Worm (Caenorhabditis elegans) whole organism, L1 larva: ENCODE measurements around the gene ruvb-1.

Source experiments
- C04F5.9 ChIP-seq: sonication (generic microtip); optimal IDR thresholded peaks from 2 replicates; lab custom pipeline; 2016; ENCODE audit warnings: missing genetic modification characterization, missing compliant biosample characterization
- C16A3.4 ChIP-seq: fragments of 150-350 bp; optimal IDR thresholded peaks from 2 replicates; lab custom pipeline; 2014; ENCODE audit warnings: missing biosample characterization, missing genetic modification characterization
- C34B4.2 ChIP-seq: sonication (generic microtip); optimal IDR thresholded peaks from 2 replicates; lab custom pipeline; 2017; ENCODE audit warnings: mild to moderate bottlenecking, missing genetic modification characterization, missing compliant biosample characterization
- F16B12.6 ChIP-seq: fragments of 150-350 bp; optimal IDR thresholded peaks from 2 replicates; lab custom pipeline; 2014; ENCODE audit warnings: missing biosample characterization, missing genetic modification characterization
- Y116A8C.19 ChIP-seq: sonication (generic microtip); optimal IDR thresholded peaks from 2 replicates; lab custom pipeline; 2016; ENCODE audit warnings: missing compliant biosample characterization, missing genetic modification characterization, borderline replicate concordance
- aha-1 ChIP-seq: fragments of 150-350 bp; optimal IDR thresholded peaks from 2 replicates; lab custom pipeline; 2014; ENCODE audit warnings: missing biosample characterization, missing genetic modification characterization
- alr-1 ChIP-seq: fragments of 200-800 bp; sonication (Bioruptor generic); optimal IDR thresholded peaks from 2 replicates; lab custom pipeline; 2018; ENCODE audit warnings: borderline replicate concordance, mild to moderate bottlenecking, missing genetic modification characterization, missing compliant biosample characterization
- aly-2 ChIP-seq: fragments of 150-350 bp; optimal IDR thresholded peaks from 2 replicates; lab custom pipeline; 2014; ENCODE audit warnings: missing biosample characterization, missing genetic modification characterization
- ama-1 ChIP-seq: fragments of 150-350 bp; optimal IDR thresholded peaks from 2 replicates; lab custom pipeline; 2014
- blmp-1 ChIP-seq: fragments of 150-350 bp; optimal IDR thresholded peaks from 2 replicates; lab custom pipeline; 2014; ENCODE audit warnings: missing biosample characterization, missing genetic modification characterization
- ceh-63 ChIP-seq: fragments of 200-800 bp; sonication (Bioruptor generic); optimal IDR thresholded peaks from 2 replicates; lab custom pipeline; 2018; ENCODE audit warnings: mild to moderate bottlenecking, missing genetic modification characterization, missing compliant biosample characterization
- ceh-8 ChIP-seq: fragments of 200-800 bp; sonication (Bioruptor generic); optimal IDR thresholded peaks from 2 replicates; lab custom pipeline; 2018; ENCODE audit warnings: mild to moderate bottlenecking, missing genetic modification characterization, moderate library complexity, missing compliant biosample characterization
- ceh-88 ChIP-seq: fragments of 200-800 bp; sonication (Bioruptor generic); IDR thresholded peaks from 2 replicates; pipeline ENCODE4 v1.3.6; 2022; ENCODE audit warnings: missing genetic modification characterization, missing compliant biosample characterization
- ces-1 ChIP-seq: fragments of 150-350 bp; optimal IDR thresholded peaks from 2 replicates; lab custom pipeline; 2014; ENCODE audit warnings: missing biosample characterization, missing genetic modification reagents, missing genetic modification characterization
- dsc-1 ChIP-seq: sonication (generic microtip); optimal IDR thresholded peaks from 2 replicates; lab custom pipeline; 2016; ENCODE audit warnings: mild to moderate bottlenecking, missing genetic modification characterization, missing compliant biosample characterization
- efl-1 ChIP-seq, 4 experiments: fragments of 150-350 bp; optimal IDR thresholded peaks in 3 of 4; peaks in 1 of 4; 1 replicate in 1 of 4; 2 replicates in 3 of 4; lab custom pipeline; 2014; ENCODE audit warnings: missing biosample characterization in 2 of 4, missing genetic modification characterization in 2 of 4, missing genetic modification reagents in 2 of 4
- efl-3 ChIP-seq: fragments of 200-800 bp; sonication (Bioruptor generic); optimal IDR thresholded peaks from 2 replicates; lab custom pipeline; 2018; ENCODE audit warnings: mild to moderate bottlenecking, missing genetic modification characterization, missing compliant biosample characterization
- egl-13 ChIP-seq: sonication (generic microtip); optimal IDR thresholded peaks from 2 replicates; lab custom pipeline; 2016; ENCODE audit warnings: missing genotype, missing genetic modification reagents, missing genetic modification characterization, missing compliant biosample characterization
- egl-27 ChIP-seq, 2 experiments: fragments of 150-350 bp in 1 of 2; sonication (generic microtip); optimal IDR thresholded peaks; 3 replicates each; lab custom pipeline; 2017 to 2018; ENCODE audit warnings: missing biosample characterization in 2 of 2, missing genetic modification characterization in 2 of 2, missing genetic modification reagents in 2 of 2
- elt-2 ChIP-seq: sonication (generic microtip); optimal IDR thresholded peaks from 2 replicates; lab custom pipeline; 2016; ENCODE audit warnings: missing genetic modification characterization, mild to moderate bottlenecking, inconsistent platforms, missing compliant biosample characterization, missing genetic modification reagents
- elt-3 ChIP-seq, 6 experiments: fragments of 150-350 bp in 1 of 6; sonication (generic microtip); optimal IDR thresholded peaks; 2 replicates each; lab custom pipeline; 2017 to 2018; ENCODE audit warnings: missing biosample characterization in 6 of 6, missing genetic modification characterization in 6 of 6, inconsistent platforms in 1 of 6
- fkh-4 ChIP-seq: sonication (generic microtip); optimal IDR thresholded peaks from 2 replicates; lab custom pipeline; 2016; ENCODE audit warnings: missing compliant biosample characterization, missing genetic modification characterization, borderline replicate concordance
- hlh-17 ChIP-seq: fragments of 200-800 bp; sonication (Bioruptor generic); optimal IDR thresholded peaks from 2 replicates; lab custom pipeline; 2018; ENCODE audit warnings: missing genetic modification characterization, mild to moderate bottlenecking, missing compliant biosample characterization, moderate library complexity, borderline replicate concordance
- hpl-2 ChIP-seq: fragments of 150-350 bp; optimal IDR thresholded peaks from 2 replicates; lab custom pipeline; 2014; ENCODE audit warnings: missing biosample characterization, missing genetic modification reagents, missing genetic modification characterization
- irx-1 ChIP-seq: sonication (generic microtip); optimal IDR thresholded peaks from 2 replicates; lab custom pipeline; 2016; ENCODE audit warnings: missing genetic modification characterization, missing compliant biosample characterization
- jun-1 ChIP-seq: fragments of 150-350 bp; optimal IDR thresholded peaks from 2 replicates; lab custom pipeline; 2014; ENCODE audit warnings: missing biosample characterization, missing genetic modification reagents, missing genetic modification characterization
- lin-14 ChIP-seq: fragments of 200-800 bp; sonication (Bioruptor generic); optimal IDR thresholded peaks from 2 replicates; lab custom pipeline; 2018; ENCODE audit warnings: mild to moderate bottlenecking, missing genetic modification characterization, moderate library complexity, missing compliant biosample characterization
- lin-15B ChIP-seq: fragments of 150-350 bp; sonication (generic microtip); optimal IDR thresholded peaks from 3 replicates; lab custom pipeline; 2014; ENCODE audit warnings: missing biosample characterization, missing genetic modification characterization
- lir-3 ChIP-seq: sonication (generic microtip); optimal IDR thresholded peaks from 2 replicates; lab custom pipeline; 2016; ENCODE audit warnings: mild to moderate bottlenecking, missing genetic modification characterization, moderate library complexity, missing compliant biosample characterization; ENCODE audit not compliant: poor library complexity
- mab-9 ChIP-seq: fragments of 200-800 bp; sonication (Bioruptor generic); IDR thresholded peaks from 2 replicates; pipeline ENCODE4 v1.3.6; 2022; ENCODE audit warnings: missing genetic modification reagents, missing genetic modification characterization, missing compliant biosample characterization
- mef-2 ChIP-seq: fragments of 150-350 bp; optimal IDR thresholded peaks from 2 replicates; lab custom pipeline; 2014; ENCODE audit warnings: missing biosample characterization, missing genetic modification characterization
- nhr-11 ChIP-seq: fragments of 150-350 bp; optimal IDR thresholded peaks from 2 replicates; lab custom pipeline; 2014; ENCODE audit warnings: missing biosample characterization, missing genetic modification characterization
- nhr-19 ChIP-seq: fragments of 200-800 bp; sonication (Bioruptor generic); conservative IDR thresholded peaks from 2 replicates; pipeline ENCODE4 v1.3.6; 2022; ENCODE audit warnings: missing genetic modification characterization, missing compliant biosample characterization
- nhr-237 ChIP-seq: fragments of 150-350 bp; optimal IDR thresholded peaks from 2 replicates; lab custom pipeline; 2014; ENCODE audit warnings: missing biosample characterization, missing genetic modification characterization
- nhr-28 ChIP-seq: fragments of 150-350 bp; optimal IDR thresholded peaks from 2 replicates; lab custom pipeline; 2014; ENCODE audit warnings: missing biosample characterization, missing genetic modification characterization
- nhr-71 ChIP-seq: sonication (generic microtip); optimal IDR thresholded peaks from 2 replicates; lab custom pipeline; 2016; ENCODE audit warnings: mild to moderate bottlenecking, missing genetic modification characterization, moderate library complexity, missing compliant biosample characterization
- nhr-76 ChIP-seq: sonication (generic microtip); optimal IDR thresholded peaks from 2 replicates; lab custom pipeline; 2017; ENCODE audit warnings: missing biosample characterization, missing genetic modification characterization
- nhr-84 ChIP-seq: sonication (generic microtip); optimal IDR thresholded peaks from 2 replicates; lab custom pipeline; 2017; ENCODE audit warnings: missing biosample characterization, missing genetic modification characterization
- nhr-85 ChIP-seq: sonication (generic microtip); peaks from one replicate; lab custom pipeline; 2016; ENCODE audit warnings: missing genetic modification characterization, inconsistent platforms, missing compliant biosample characterization
- pax-3 ChIP-seq: fragments of 200-800 bp; sonication (Bioruptor generic); optimal IDR thresholded peaks from 2 replicates; lab custom pipeline; 2018; ENCODE audit warnings: mild to moderate bottlenecking, missing genetic modification characterization, moderate library complexity, missing compliant biosample characterization
- skn-1 ChIP-seq: fragments of 150-350 bp; optimal IDR thresholded peaks from 2 replicates; lab custom pipeline; 2014; ENCODE audit warnings: missing biosample characterization, missing genetic modification characterization
- snpc-4 ChIP-seq: fragments of 150-350 bp; optimal IDR thresholded peaks from 2 replicates; lab custom pipeline; 2014; ENCODE audit warnings: missing biosample characterization, missing genetic modification characterization
- sptf-1 ChIP-seq: fragments of 150-350 bp; optimal IDR thresholded peaks from 2 replicates; lab custom pipeline; 2014; ENCODE audit warnings: missing biosample characterization, missing genetic modification characterization
- sup-37 ChIP-seq: fragments of 200-800 bp; sonication (Bioruptor generic); optimal IDR thresholded peaks from 2 replicates; lab custom pipeline; 2018; ENCODE audit warnings: mild to moderate bottlenecking, missing genetic modification characterization, missing compliant biosample characterization
- swsn-7 ChIP-seq: sonication (generic microtip); optimal IDR thresholded peaks from 2 replicates; lab custom pipeline; 2016; ENCODE audit warnings: missing genetic modification characterization, missing compliant biosample characterization
- tlp-1 ChIP-seq: fragments of 150-350 bp; optimal IDR thresholded peaks from 2 replicates; lab custom pipeline; 2014; ENCODE audit warnings: missing biosample characterization, missing genetic modification characterization
- unc-130 ChIP-seq: fragments of 150-350 bp; optimal IDR thresholded peaks from 2 replicates; lab custom pipeline; 2017; ENCODE audit warnings: missing biosample characterization, missing genetic modification characterization, inconsistent platforms
- vab-15 ChIP-seq: sonication (generic microtip); optimal IDR thresholded peaks from 2 replicates; lab custom pipeline; 2017; ENCODE audit warnings: missing genotype, mild to moderate bottlenecking, missing genetic modification characterization, missing compliant biosample characterization
- xbp-1 ChIP-seq: sonication (generic microtip); optimal IDR thresholded peaks from 2 replicates; lab custom pipeline; 2016; ENCODE audit warnings: missing genetic modification characterization, missing compliant biosample characterization
- zip-4 ChIP-seq: fragments of 200-800 bp; sonication (Bioruptor generic); optimal IDR thresholded peaks from 2 replicates; lab custom pipeline; 2018; ENCODE audit warnings: mild to moderate bottlenecking, missing genetic modification characterization, moderate library complexity, missing compliant biosample characterization
- ztf-4 ChIP-seq: fragments of 150-350 bp; optimal IDR thresholded peaks from 2 replicates; lab custom pipeline; 2014; ENCODE audit warnings: missing biosample characterization, missing genetic modification characterization

The ruvb-1 gene

ce11 chrV:10003315-10003969 is 22.8 kb upstream of the ruvb-1 start (continued):
- peak; percentile 49 for TF ChIP-seq skn-1 (tag; lab: Kevin White, UChicago)
- peak; percentile 39 for TF ChIP-seq elt-2
- peak; percentile 73 for TF ChIP-seq nhr-71 (tag; lab: Kevin White, UChicago)
- no peak for TF ChIP-seq efl-3 (GFP tag; lab: Kevin White, UChicago)
- no peak for TF ChIP-seq ceh-88 (GFP tag; lab: Robert Waterston, UW)
- peak; percentile 56 for TF ChIP-seq xbp-1 (tag; lab: Kevin White, UChicago)
- TF ChIP-seq mef-2 (tag; lab: Kevin White, UChicago): no peak
- no peak for TF ChIP-seq ceh-63 (GFP tag; lab: Kevin White, UChicago)
- TF ChIP-seq lin-15B (tag; lab: Kevin White, UChicago): peak; percentile 50
- no peak for TF ChIP-seq aly-2
- peak; percentile 48 for TF ChIP-seq nhr-19
- TF ChIP-seq nhr-11 (tag; lab: Kevin White, UChicago): no peak
- peak; percentile 48 for TF ChIP-seq unc-130 (tag; lab: Kevin White, UChicago)
- no peak for TF ChIP-seq egl-27 (tag; optimal IDR thresholded peaks at IDR 0.05; lab: Kevin White, UChicago)
- no peak for TF ChIP-seq nhr-28 (tag; lab: Kevin White, UChicago)
- no peak for TF ChIP-seq nhr-76 (tag; lab: Kevin White, UChicago)
- TF ChIP-seq elt-3 (tag; optimal IDR thresholded peaks at IDR 0.05; lab: Kevin White, UChicago): peak in 1 of 6 experiments; percentile 11
- peak; percentile 83 for TF ChIP-seq C16A3.4 (tag; lab: Kevin White, UChicago)
- TF ChIP-seq ztf-4 (tag; lab: Kevin White, UChicago): no peak
- no peak for TF ChIP-seq mab-9
- TF ChIP-seq egl-13 (tag; lab: Kevin White, UChicago): no peak
- no peak for TF ChIP-seq aha-1 (tag; lab: Kevin White, UChicago)
- no peak for TF ChIP-seq nhr-237
- peak; percentile 68 to 70 for TF ChIP-seq efl-1 (optimal IDR thresholded peaks at IDR 0.05; lab: Kevin White, UChicago)
- peak in 1 of 2 experiments; percentile 44 for TF ChIP-seq efl-1 (GFP tag; optimal IDR thresholded peaks at IDR 0.05 in 1 of 2; lab: Kevin White, UChicago)
- TF ChIP-seq dsc-1 (tag; lab: Kevin White, UChicago): peak; percentile 40
- TF ChIP-seq hlh-17 (GFP tag; lab: Kevin White, UChicago): no peak
- no peak for TF ChIP-seq irx-1
- no peak for TF ChIP-seq ama-1 (lab: Kevin White, UChicago)
- no peak for TF ChIP-seq zip-4 (GFP tag; lab: Kevin White, UChicago)
- peak; percentile 70 for TF ChIP-seq blmp-1 (tag; lab: Kevin White, UChicago)
- no peak for TF ChIP-seq pax-3 (tag; lab: Kevin White, UChicago)
- TF ChIP-seq Y116A8C.19: no peak
- peak; percentile 33 for TF ChIP-seq nhr-85 (tag; lab: Kevin White, UChicago)
- TF ChIP-seq alr-1 (tag; lab: Kevin White, UChicago): no peak
- TF ChIP-seq tlp-1 (tag; lab: Kevin White, UChicago): no peak
- no peak for TF ChIP-seq sup-37 (GFP tag; lab: Kevin White, UChicago)
- peak; percentile 47 for TF ChIP-seq swsn-7 (tag; lab: Kevin White, UChicago)
- TF ChIP-seq jun-1 (tag; lab: Kevin White, UChicago): no peak
- peak; percentile 33 for TF ChIP-seq snpc-4 (tag; lab: Kevin White, UChicago)

ce11 chrV:10002720-10003119 is 22.1 kb upstream of the ruvb-1 start:
- TF ChIP-seq hpl-2 (GFP tag; lab: Kevin White, UChicago) (no peak), ceh-8 (GFP tag; lab: Kevin White, UChicago) (no peak), nhr-237 (no peak), nhr-84 (tag; lab: Kevin White, UChicago) (no peak), ces-1 (no peak), dsc-1 (tag; lab: Kevin White, UChicago) (no peak), C34B4.2 (tag; lab: Kevin White, UChicago) (no peak), skn-1 (tag; lab: Kevin White, UChicago) (no peak), lin-14 (GFP tag; lab: Kevin White, UChicago) (peak; percentile 70), lin-15B (tag; lab: Kevin White, UChicago) (no peak), elt-2 (no peak), ceh-88 (GFP tag; lab: Robert Waterston, UW) (no peak), lir-3 (tag; lab: Kevin White, UChicago) (no peak), sptf-1 (no peak), C04F5.9 (tag; lab: Kevin White, UChicago) (no peak), pax-3 (tag; lab: Kevin White, UChicago) (no peak), Y116A8C.19 (no peak), snpc-4 (tag; lab: Kevin White, UChicago) (no peak), F16B12.6 (tag; lab: Kevin White, UChicago) (no peak), fkh-4 (tag; lab: Kevin White, UChicago) (no peak), vab-15 (tag; lab: Kevin White, UChicago) (no peak)
